Fruit fly (Drosophila melanogaster): ENCODE data around the gene HisRS.

DNA sequence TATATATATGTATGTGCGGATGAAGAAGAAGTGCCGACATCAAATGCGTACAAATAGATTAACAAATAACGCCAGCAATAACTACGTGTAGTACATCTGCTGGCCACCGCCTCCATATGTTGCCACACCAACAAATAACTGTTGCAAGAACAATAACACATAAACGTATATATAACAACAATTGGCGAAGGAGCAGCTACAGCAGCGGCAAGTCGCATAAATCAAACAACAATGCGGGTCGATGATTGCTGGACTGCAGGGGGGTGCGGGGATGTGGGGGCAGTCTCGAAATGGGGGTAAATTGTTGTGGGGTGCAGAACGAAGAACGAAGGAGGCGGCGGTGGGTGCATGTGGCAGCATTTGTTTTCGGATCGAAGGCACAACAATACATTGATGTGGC lies 45.4 kb downstream of the HisRS start:
- TF ChIP-seq CG32121 (GFP tag; IDR thresholded peaks at IDR 0.05) (no peak), Pif1A (GFP tag; optimal IDR thresholded peaks at IDR 0.05) (no peak), EcR (GFP tag; optimal IDR thresholded peaks at IDR 0.05) (no peak), CG14655 (GFP tag; optimal IDR thresholded peaks at IDR 0.05) (no peak), Ets98B (GFP tag; IDR thresholded peaks at IDR 0.05) (no peak), CG4496 (GFP tag; IDR thresholded peaks at IDR 0.05) (no peak), fd96Ca (GFP tag; IDR thresholded peaks at IDR 0.05) (no peak), CG13204 (GFP tag; optimal IDR thresholded peaks at IDR 0.05) (no peak), Pif1B (GFP tag; optimal IDR thresholded peaks at IDR 0.05) (no peak), CG8301 (tag; optimal IDR thresholded peaks at IDR 0.05) (no peak), CG34367 (tag; optimal IDR thresholded peaks at IDR 0.05) (no peak), CG12605 (GFP tag; IDR thresholded peaks at IDR 0.05) (no peak)

Data from whole organism, pupa.